Fruit fly (Drosophila melanogaster): ENCODE results near the gene CG5116.

The CG5116 gene

DNA sequence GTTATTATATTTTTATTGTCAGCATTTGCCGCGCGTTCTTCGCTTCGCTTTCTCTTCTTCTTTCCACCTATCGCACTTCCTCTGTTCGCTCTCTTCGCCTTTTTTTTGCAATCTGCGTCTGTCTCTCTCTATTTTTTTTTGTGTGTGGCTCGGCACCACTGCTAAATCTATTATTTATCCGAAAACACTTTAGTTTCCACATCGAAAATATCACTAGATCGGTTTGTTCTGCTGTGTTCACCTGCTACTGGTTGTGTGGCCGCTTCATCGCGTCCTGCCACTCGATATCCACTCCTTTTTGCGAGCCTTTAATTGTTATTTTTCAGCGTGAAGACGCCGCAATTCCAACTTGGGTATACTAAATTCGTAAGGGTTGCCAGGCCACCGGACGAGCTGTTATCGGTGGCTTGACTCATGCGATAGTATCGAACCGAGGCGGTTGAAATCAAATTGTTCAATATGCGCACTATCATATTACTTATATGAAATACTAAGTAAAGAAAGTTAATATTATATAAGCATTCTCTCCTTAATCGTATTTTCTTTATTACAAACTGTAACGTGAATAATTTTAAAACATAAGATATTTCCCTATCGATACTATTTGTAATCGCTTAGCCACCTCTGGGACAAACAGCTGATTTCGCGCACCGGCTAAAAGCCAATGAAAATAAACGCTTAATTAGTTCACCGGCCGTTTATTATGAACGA, at the start of gene CG5116, which contains the start of the genes XNP and CG42488 (continued):
- peak in 1 of 2 experiments; percentile 58 for TF ChIP-seq Hr51 (GFP tag; optimal IDR thresholded peaks at IDR 0.05)
- no peak for TF ChIP-seq CG15479 (GFP tag; optimal IDR thresholded peaks at IDR 0.05)
- no peak for TF ChIP-seq Asciz (GFP tag; optimal IDR thresholded peaks at IDR 0.05)
- no peak for TF ChIP-seq ATbp (GFP tag; optimal IDR thresholded peaks at IDR 0.05)
- no peak for TF ChIP-seq CG2875 (GFP tag; optimal IDR thresholded peaks at IDR 0.05)
- TF ChIP-seq Side (GFP tag; optimal IDR thresholded peaks at IDR 0.05): no peak
- TF ChIP-seq chn (GFP tag; optimal IDR thresholded peaks at IDR 0.05): peak; percentile 40
- TF ChIP-seq CG14860 (GFP tag; IDR thresholded peaks at IDR 0.05; ENCODE audit: partially characterized antibody): peak; percentile 99
- no peak for TF ChIP-seq ttk (GFP tag; IDR thresholded peaks at IDR 0.05)
- peak; percentile 11 for TF ChIP-seq CG12104 (GFP tag; optimal IDR thresholded peaks at IDR 0.05)
- peak in 1 of 3 experiments; percentile 54 for TF ChIP-seq lola (GFP tag; optimal IDR thresholded peaks at IDR 0.05)
- TF ChIP-seq unpg (GFP tag; optimal IDR thresholded peaks at IDR 0.05): no peak
- TF ChIP-seq CG11695 (GFP tag; IDR thresholded peaks at IDR 0.05): no peak
- TF ChIP-seq pnt (GFP tag; optimal IDR thresholded peaks at IDR 0.05): no peak
- no peak for TF ChIP-seq CG10565 (GFP tag; optimal IDR thresholded peaks at IDR 0.05)
- no peak for TF ChIP-seq aop (GFP tag; IDR thresholded peaks at IDR 0.05)
- peak; percentile 6 for TF ChIP-seq fu2 (GFP tag; optimal IDR thresholded peaks at IDR 0.05)
- TF ChIP-seq CG10209 (GFP tag; optimal IDR thresholded peaks at IDR 0.05): no peak
- TF ChIP-seq CG1529 (GFP tag; optimal IDR thresholded peaks at IDR 0.05): no peak
- no peak for TF ChIP-seq Antp (GFP tag; optimal IDR thresholded peaks at IDR 0.05)
- TF ChIP-seq Opbp (GFP tag; IDR thresholded peaks at IDR 0.05; ENCODE audit: partially characterized antibody): peak; percentile 97
- peak; percentile 37 for TF ChIP-seq Chrac-16 (GFP tag; optimal IDR thresholded peaks at IDR 0.05)
- TF ChIP-seq crol (GFP tag; IDR thresholded peaks at IDR 0.05): no peak
- TF ChIP-seq fd3F (GFP tag; optimal IDR thresholded peaks at IDR 0.05): no peak
- no peak for TF ChIP-seq Hr39 (optimal IDR thresholded peaks at IDR 0.05)
- 0 out of 3 replicates have a peak, but pooled peaks have one; percentile 38 for TF ChIP-seq zfh1 (GFP tag; IDR thresholded peaks at IDR 0.05)
- TF ChIP-seq CG9437 (GFP tag; optimal IDR thresholded peaks at IDR 0.05): peak; percentile 57
- TF ChIP-seq CG17328 (GFP tag; IDR thresholded peaks at IDR 0.05): peak; percentile 37; the same call in 1 of the 2 replicates
- TF ChIP-seq abd-A (tag; optimal IDR thresholded peaks at IDR 0.05): no peak
- peak; percentile 64 for TF ChIP-seq CG2120 (GFP tag; optimal IDR thresholded peaks at IDR 0.05)
- peak; percentile 30 for TF ChIP-seq CG12942 (GFP tag; optimal IDR thresholded peaks at IDR 0.05)
- TF ChIP-seq tll (GFP tag; optimal IDR thresholded peaks at IDR 0.05): peak in 1 of 2 experiments; percentile 39
- TF ChIP-seq ash1 (GFP tag; optimal IDR thresholded peaks at IDR 0.05): no peak
- no peak for TF ChIP-seq Bdp1 (GFP tag; optimal IDR thresholded peaks at IDR 0.05)
- TF ChIP-seq CG13894 (tag; optimal IDR thresholded peaks at IDR 0.05): no peak
- no peak for TF ChIP-seq Blimp-1 (GFP tag; optimal IDR thresholded peaks at IDR 0.05)
- peak; percentile 99 for TF ChIP-seq unc-4 (GFP tag; IDR thresholded peaks at IDR 0.05; ENCODE audit: partially characterized antibody)
- TF ChIP-seq Nf-YC (tag; optimal IDR thresholded peaks at IDR 0.05): peak; percentile 88
- TF ChIP-seq CG3847 (GFP tag; IDR thresholded peaks at IDR 0.05): peak; percentile 83
- TF ChIP-seq CG18476 (GFP tag; optimal IDR thresholded peaks at IDR 0.05): peak; percentile 43
- TF ChIP-seq CG9932 (GFP tag; IDR thresholded peaks at IDR 0.05): peak; percentile 86
- peak; percentile 53 for TF ChIP-seq CG6689 (GFP tag; IDR thresholded peaks at IDR 0.05)
- TF ChIP-seq Neu2 (GFP tag; optimal IDR thresholded peaks at IDR 0.05; ENCODE audit: borderline replicate concordance): no peak
- TF ChIP-seq tx (GFP tag; optimal IDR thresholded peaks at IDR 0.05): no peak
- TF ChIP-seq dimm (GFP tag; IDR thresholded peaks at IDR 0.05): no peak
- peak; percentile 98 for TF ChIP-seq sqz (GFP tag; optimal IDR thresholded peaks at IDR 0.05)
- TF ChIP-seq repo (GFP tag; optimal IDR thresholded peaks at IDR 0.05): no peak
- TF ChIP-seq Hmx (GFP tag; optimal IDR thresholded peaks at IDR 0.05): no peak
- TF ChIP-seq CG17361 (GFP tag; IDR thresholded peaks at IDR 0.05): no peak

Data from whole organism, embryonic.